Fruit fly (Drosophila melanogaster) whole organism, embryonic: ENCODE data around the gene Tim17b1.
A peak's percentile ranks its signal among the peaks of the same experiment; 100 is the strongest.

ENCODE experiments used
- CG12219 ChIP-seq: fragments of 200-800 bp; sonication (Bioruptor generic); optimal IDR thresholded peaks from 3 replicates; lab custom pipeline; 2018; ENCODE audit warnings: missing biosample characterization, mild to moderate bottlenecking, missing genetic modification characterization
- CG9876 ChIP-seq: fragments of 200-800 bp; sonication (Bioruptor generic); optimal IDR thresholded peaks from 2 replicates; lab custom pipeline; 2016; ENCODE audit warnings: missing biosample characterization, missing genetic modification characterization
- E2f1 ChIP-seq: fragments of 200-800 bp; sonication (Bioruptor generic); IDR thresholded peaks from 2 replicates; pipeline ENCODE4 v1.3.6; 2022; ENCODE audit warnings: missing biosample characterization, missing genetic modification characterization
- Elba2 ChIP-seq: fragments of 200-800 bp; sonication (Bioruptor generic); optimal IDR thresholded peaks from 3 replicates; lab custom pipeline; 2016; ENCODE audit warnings: missing biosample characterization, missing genetic modification characterization
- bigmax ChIP-seq: fragments of 200-800 bp; sonication (Bioruptor generic); optimal IDR thresholded peaks from 2 replicates; lab custom pipeline; 2018; ENCODE audit warnings: missing biosample characterization, mild to moderate bottlenecking, missing genetic modification characterization
- dati ChIP-seq: fragments of 200-800 bp; sonication (Bioruptor generic); IDR thresholded peaks from 2 replicates; pipeline ENCODE4 v1.3.6; 2022; ENCODE audit warnings: missing biosample characterization, missing genetic modification characterization
- sd ChIP-seq: fragments of 200-800 bp; sonication (Bioruptor generic); optimal IDR thresholded peaks from 3 replicates; lab custom pipeline; 2018; ENCODE audit warnings: missing biosample characterization, mild to moderate bottlenecking, missing genetic modification characterization, moderate library complexity

DNA sequence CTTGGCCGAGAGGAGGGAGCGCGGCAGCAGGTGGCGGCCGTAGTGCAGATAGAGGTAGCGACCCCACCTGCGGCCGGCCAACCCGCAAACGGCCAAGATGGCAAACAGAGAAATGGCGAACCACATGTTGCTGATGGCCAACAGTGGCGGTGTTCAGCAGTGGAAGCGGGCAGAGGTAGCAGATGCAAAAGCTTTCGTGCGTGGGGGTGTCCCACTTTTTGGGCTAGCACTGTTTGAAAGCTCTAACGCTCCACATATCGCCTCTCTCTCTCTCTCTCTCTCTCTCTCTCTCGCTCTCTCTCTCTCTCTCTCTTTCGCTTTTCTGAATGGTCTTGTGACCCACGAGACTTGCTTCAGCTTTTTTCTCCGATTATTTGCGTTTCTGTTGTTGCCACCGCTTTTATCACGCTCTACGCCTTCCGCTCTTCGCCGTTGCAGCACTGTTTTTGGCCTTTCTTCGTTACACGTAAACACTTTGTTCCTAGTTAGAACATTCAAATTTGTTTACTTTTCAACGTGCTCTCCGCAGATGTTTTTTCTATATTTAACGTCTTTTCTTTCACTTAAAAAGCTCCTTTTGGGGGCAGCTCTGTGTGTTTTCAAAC is 17.1 kb upstream of the Tim17b1 start:
- peak; percentile 0 for TF ChIP-seq bigmax
- TF ChIP-seq sd (tag; lab: Kevin White, UChicago): no peak
- no peak for TF ChIP-seq Elba2
- TF ChIP-seq CG12219 (GFP tag; lab: Kevin White, UChicago): no peak
- no peak for TF ChIP-seq E2f1 (GFP tag; lab: Robert Waterston, UW)
- no peak for TF ChIP-seq CG9876 (GFP tag; lab: Kevin White, UChicago)
- no peak for TF ChIP-seq dati (GFP tag; lab: Robert Waterston, UW)
